Worm (Caenorhabditis elegans) whole organism, L4 larva: ENCODE data around the gene F13H8.3.

Experiments
- F10B5.3 ChIP-seq: sonication (generic microtip); optimal IDR thresholded peaks from 2 replicates; lab custom pipeline; 2016; ENCODE audit warnings: mild to moderate bottlenecking, missing genetic modification characterization, missing compliant biosample characterization
- F49E8.2 ChIP-seq: sonication (generic microtip); optimal IDR thresholded peaks from 2 replicates; lab custom pipeline; 2016; ENCODE audit warnings: missing compliant biosample characterization, mild to moderate bottlenecking, missing genetic modification characterization, borderline replicate concordance
- T20F7.1 ChIP-seq: fragments of 200-800 bp; sonication (Bioruptor generic); optimal IDR thresholded peaks from 2 replicates; lab custom pipeline; 2018; ENCODE audit warnings: mild to moderate bottlenecking, missing genetic modification characterization, missing compliant biosample characterization
- Y48G9A.11 ChIP-seq: fragments of 200-800 bp; sonication (Bioruptor generic); IDR thresholded peaks from 2 replicates; pipeline ENCODE4 v1.3.6; 2022; ENCODE audit warnings: missing genetic modification reagents, missing genetic modification characterization, missing compliant biosample characterization
- Y75B8A.6 ChIP-seq: fragments of 200-800 bp; sonication (Bioruptor generic); IDR thresholded peaks from 2 replicates; pipeline ENCODE4 v1.3.6; 2022; ENCODE audit warnings: missing genetic modification reagents, missing genetic modification characterization, missing compliant biosample characterization
- aly-2 ChIP-seq: sonication (generic microtip); optimal IDR thresholded peaks from 2 replicates; lab custom pipeline; 2018; ENCODE audit warnings: missing biosample characterization, missing genetic modification characterization
- ceh-20 ChIP-seq: fragments of 200-800 bp; sonication (Bioruptor generic); IDR thresholded peaks from 2 replicates; pipeline ENCODE4 v1.3.6; 2022; ENCODE audit warnings: missing genetic modification reagents, missing genetic modification characterization, missing compliant biosample characterization
- ceh-28 ChIP-seq: fragments of 150-350 bp; optimal IDR thresholded peaks from 2 replicates; lab custom pipeline; 2014; ENCODE audit warnings: missing biosample characterization, missing genetic modification reagents, missing genetic modification characterization
- ceh-44 ChIP-seq: fragments of 200-800 bp; sonication (Bioruptor generic); IDR thresholded peaks from 2 replicates; pipeline ENCODE4 v1.3.6; 2022; ENCODE audit warnings: missing genetic modification reagents, missing genetic modification characterization, missing compliant biosample characterization
- cey-2 ChIP-seq: sonication (generic microtip); optimal IDR thresholded peaks from 3 replicates; lab custom pipeline; 2017; ENCODE audit warnings: missing genetic modification characterization, mild to moderate bottlenecking, missing compliant biosample characterization, antibody characterized with exemption, borderline replicate concordance; ENCODE audit not compliant: insufficient read depth
- daf-12 ChIP-seq: fragments of 150-350 bp; optimal IDR thresholded peaks from 2 replicates; lab custom pipeline; 2014; ENCODE audit warnings: missing biosample characterization, missing genetic modification reagents, missing genetic modification characterization
- dmd-6 ChIP-seq: fragments of 200-800 bp; sonication (Bioruptor generic); IDR thresholded peaks from 2 replicates; pipeline ENCODE4 v1.3.6; 2022; ENCODE audit warnings: missing genetic modification reagents, missing genetic modification characterization, missing compliant biosample characterization
- dve-1 ChIP-seq: sonication (generic microtip); optimal IDR thresholded peaks from 2 replicates; lab custom pipeline; 2017; ENCODE audit warnings: antibody characterized with exemption, mild to moderate bottlenecking, missing genetic modification characterization, missing compliant biosample characterization; ENCODE audit not compliant: insufficient read depth
- fkh-10 ChIP-seq: fragments of 150-350 bp; optimal IDR thresholded peaks from 2 replicates; lab custom pipeline; 2014; ENCODE audit warnings: missing biosample characterization, missing genetic modification reagents, missing genetic modification characterization
- fos-1 ChIP-seq: fragments of 150-350 bp; optimal IDR thresholded peaks from 2 replicates; lab custom pipeline; 2014; ENCODE audit warnings: missing biosample characterization, missing genetic modification characterization
- hlh-11 ChIP-seq: fragments of 200-800 bp; sonication (Bioruptor generic); optimal IDR thresholded peaks from 2 replicates; lab custom pipeline; 2018; ENCODE audit warnings: mild to moderate bottlenecking, missing genetic modification characterization, missing compliant biosample characterization
- hlh-30 ChIP-seq: sonication (generic microtip); optimal IDR thresholded peaks from 2 replicates; lab custom pipeline; 2017; ENCODE audit warnings: antibody characterized with exemption, mild to moderate bottlenecking, missing genetic modification characterization, missing compliant biosample characterization; ENCODE audit not compliant: insufficient read depth
- hmg-1.1 ChIP-seq: fragments of 200-800 bp; sonication (Bioruptor generic); IDR thresholded peaks from 2 replicates; pipeline ENCODE4 v1.3.6; 2022; ENCODE audit warnings: missing genetic modification reagents, missing genetic modification characterization, missing compliant biosample characterization
- jun-1 ChIP-seq: fragments of 150-350 bp; optimal IDR thresholded peaks from 2 replicates; lab custom pipeline; 2014; ENCODE audit warnings: missing biosample characterization, missing genetic modification reagents, missing genetic modification characterization
- lin-13 ChIP-seq: fragments of 150-350 bp; optimal IDR thresholded peaks from 2 replicates; lab custom pipeline; 2014; ENCODE audit warnings: missing biosample characterization, missing genetic modification reagents, missing genetic modification characterization
- lin-15B ChIP-seq: fragments of 150-350 bp; sonication (generic microtip); optimal IDR thresholded peaks from 3 replicates; lab custom pipeline; 2014; ENCODE audit warnings: missing biosample characterization, missing genetic modification characterization
- lin-29 ChIP-seq: fragments of 200-800 bp; sonication (Bioruptor generic); IDR thresholded peaks from 2 replicates; pipeline ENCODE4 v1.3.6; 2022; ENCODE audit warnings: missing genetic modification reagents, missing genetic modification characterization, missing compliant biosample characterization
- lir-3 ChIP-seq: sonication (generic microtip); optimal IDR thresholded peaks from 2 replicates; lab custom pipeline; 2016; ENCODE audit warnings: mild to moderate bottlenecking, missing genetic modification characterization, missing compliant biosample characterization
- lsy-2 ChIP-seq, 2 experiments: fragments of 150-350 bp in 1 of 2; sonication (generic microtip) in 1 of 2; optimal IDR thresholded peaks; 2 replicates each; lab custom pipeline; 2014 to 2017; ENCODE audit warnings: missing biosample characterization in 2 of 2, missing genetic modification characterization in 2 of 2
- mdt-29 ChIP-seq: fragments of 200-800 bp; sonication (Bioruptor generic); IDR thresholded peaks from 2 replicates; pipeline ENCODE4 v1.3.6; 2022; ENCODE audit warnings: missing genetic modification reagents, missing genetic modification characterization, missing compliant biosample characterization
- mxl-3 ChIP-seq: fragments of 200-800 bp; sonication (Bioruptor generic); optimal IDR thresholded peaks from 2 replicates; lab custom pipeline; 2018; ENCODE audit warnings: mild to moderate bottlenecking, missing genetic modification characterization, missing compliant biosample characterization
- nhr-11 ChIP-seq: fragments of 150-350 bp; optimal IDR thresholded peaks from 2 replicates; lab custom pipeline; 2014; ENCODE audit warnings: missing biosample characterization, missing genetic modification characterization
- nhr-111 ChIP-seq: fragments of 200-800 bp; sonication (Bioruptor generic); optimal IDR thresholded peaks from 2 replicates; lab custom pipeline; 2018; ENCODE audit warnings: mild to moderate bottlenecking, missing genetic modification characterization, missing compliant biosample characterization
- nhr-237 ChIP-seq: sonication (generic microtip); optimal IDR thresholded peaks from 2 replicates; lab custom pipeline; 2017; ENCODE audit warnings: missing biosample characterization, missing genetic modification characterization
- nhr-28 ChIP-seq: fragments of 150-350 bp; optimal IDR thresholded peaks from 2 replicates; lab custom pipeline; 2014; ENCODE audit warnings: missing biosample characterization, missing genetic modification characterization
- nhr-77 ChIP-seq: fragments of 150-350 bp; optimal IDR thresholded peaks from 2 replicates; lab custom pipeline; 2014; ENCODE audit warnings: missing biosample characterization, missing genetic modification characterization
- pha-4 ChIP-seq, 2 experiments: fragments of 150-350 bp in 1 of 2; fragments of 200-800 bp in 1 of 2; sonication (Bioruptor generic) in 1 of 2; IDR thresholded peaks in 1 of 2; optimal IDR thresholded peaks in 1 of 2; 2 replicates each; pipeline versions ENCODE4 v1.3.6 to Lab custom; 2014 to 2022; ENCODE audit warnings: missing genetic modification characterization in 2 of 2, missing genetic modification reagents in 2 of 2, missing biosample characterization in 1 of 2, missing compliant biosample characterization in 1 of 2
- php-3 ChIP-seq: fragments of 200-800 bp; sonication (Bioruptor generic); IDR thresholded peaks from 2 replicates; pipeline ENCODE4 v1.3.6; 2022; ENCODE audit warnings: missing genetic modification reagents, missing genetic modification characterization, missing compliant biosample characterization
- pqm-1 ChIP-seq: sonication (generic microtip); optimal IDR thresholded peaks from 2 replicates; lab custom pipeline; 2017; ENCODE audit warnings: missing biosample characterization, missing genetic modification characterization
- snpc-1.2 ChIP-seq: fragments of 200-800 bp; sonication (Bioruptor generic); IDR thresholded peaks from 2 replicates; pipeline ENCODE4 v1.3.6; 2022; ENCODE audit warnings: missing genetic modification reagents, missing genetic modification characterization, missing compliant biosample characterization
- tra-1 ChIP-seq: fragments of 200-800 bp; sonication (Bioruptor generic); IDR thresholded peaks from 2 replicates; pipeline ENCODE4 v1.3.6; 2022; ENCODE audit warnings: missing genetic modification reagents, missing genetic modification characterization, missing compliant biosample characterization
- unc-130 ChIP-seq: sonication (generic microtip); optimal IDR thresholded peaks from 2 replicates; lab custom pipeline; 2016; ENCODE audit warnings: missing genetic modification reagents, missing genetic modification characterization, missing compliant biosample characterization
- unc-39 ChIP-seq: sonication (generic microtip); optimal IDR thresholded peaks from 2 replicates; lab custom pipeline; 2017; ENCODE audit warnings: missing biosample characterization, missing genetic modification characterization
- vab-7 ChIP-seq: fragments of 200-800 bp; sonication (Bioruptor generic); IDR thresholded peaks from 2 replicates; pipeline ENCODE4 v1.3.6; 2022; ENCODE audit warnings: missing genetic modification reagents, missing genetic modification characterization, missing compliant biosample characterization
- zag-1 ChIP-seq: fragments of 150-350 bp; optimal IDR thresholded peaks from 2 replicates; lab custom pipeline; 2014; ENCODE audit warnings: missing biosample characterization, missing genetic modification characterization
- zfp-3 ChIP-seq: fragments of 200-800 bp; sonication (Bioruptor generic); conservative IDR thresholded peaks from 2 replicates; pipeline ENCODE4 v1.3.6; 2022; ENCODE audit warnings: missing genetic modification reagents, missing genetic modification characterization, missing compliant biosample characterization
- zip-11 ChIP-seq: fragments of 200-800 bp; sonication (Bioruptor generic); IDR thresholded peaks from 2 replicates; pipeline ENCODE4 v1.3.6; 2022; ENCODE audit warnings: missing genetic modification characterization, missing compliant biosample characterization
- zip-2 ChIP-seq: fragments of 150-350 bp; optimal IDR thresholded peaks from 2 replicates; lab custom pipeline; 2014; ENCODE audit warnings: missing biosample characterization, missing genetic modification characterization
- ztf-7 ChIP-seq: fragments of 150-350 bp; optimal IDR thresholded peaks from 2 replicates; lab custom pipeline; 2014; ENCODE audit warnings: missing biosample characterization, missing genetic modification characterization

The F13H8.3 gene

DNA sequence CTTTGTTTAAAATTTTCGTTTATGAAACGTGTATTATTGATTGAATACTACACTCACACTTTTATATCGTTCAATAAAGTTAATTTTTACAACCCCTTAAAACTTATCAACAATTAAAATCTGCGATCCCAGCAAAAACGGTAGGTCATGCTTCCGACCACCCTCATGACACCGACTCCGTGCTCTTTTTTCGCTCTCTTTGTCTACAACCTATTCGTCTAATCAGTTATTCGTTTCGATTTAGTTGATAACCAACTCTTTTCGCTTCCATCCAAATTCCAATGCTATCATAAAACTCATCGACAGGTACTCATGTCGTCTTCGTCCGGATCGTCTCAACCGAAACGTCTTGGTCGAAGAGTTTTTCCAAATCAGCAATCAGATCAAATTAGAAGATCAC is 19.3 kb downstream of the F13H8.3 start, which contains the start of gene F13H8.1 (continued):
- TF ChIP-seq jun-1 (tag; lab: Kevin White, UChicago) (no peak), nhr-237 (tag; lab: Kevin White, UChicago) (no peak), pqm-1 (tag; lab: Kevin White, UChicago) (peak; percentile 63), zip-11 (GFP tag; lab: Robert Waterston, UW) (no peak), fkh-10 (GFP tag; lab: Kevin White, UChicago) (no peak), nhr-11 (tag; lab: Kevin White, UChicago) (no peak), snpc-1.2 (no peak), unc-39 (tag; lab: Kevin White, UChicago) (no peak), dmd-6 (GFP tag; lab: Robert Waterston, UW) (peak; percentile 33; the same call in 1 of the 2 replicates), lir-3 (tag; lab: Kevin White, UChicago) (no peak), hlh-11 (tag; lab: Kevin White, UChicago) (peak; percentile 58), daf-12 (tag; lab: Kevin White, UChicago) (no peak), F10B5.3 (tag; lab: Kevin White, UChicago) (no peak), vab-7 (GFP tag; lab: Robert Waterston, UW) (no peak), lsy-2 (tag; optimal IDR thresholded peaks at IDR 0.05; lab: Kevin White, UChicago) (no peak), nhr-111 (GFP tag; lab: Kevin White, UChicago) (no peak), lin-15B (tag; lab: Kevin White, UChicago) (no peak), mxl-3 (GFP tag; lab: Kevin White, UChicago) (no peak), aly-2 (tag; lab: Kevin White, UChicago) (no peak), Y48G9A.11 (GFP tag; lab: Robert Waterston, UW) (no peak), nhr-28 (tag; lab: Kevin White, UChicago) (peak; percentile 56), mdt-29 (GFP tag; lab: Robert Waterston, UW) (no peak), nhr-77 (tag; lab: Kevin White, UChicago) (no peak), F49E8.2 (tag; lab: Kevin White, UChicago) (no peak), hlh-30 (tag; lab: Kevin White, UChicago) (peak; percentile 52), lin-13 (GFP tag; lab: Kevin White, UChicago) (no peak), ceh-28 (tag; lab: Kevin White, UChicago) (no peak), dve-1 (tag; lab: Kevin White, UChicago) (peak; percentile 64), fos-1 (no peak), tra-1 (GFP tag; lab: Robert Waterston, UW) (no peak), ztf-7 (tag; lab: Kevin White, UChicago) (no peak), ceh-20 (GFP tag; lab: Robert Waterston, UW) (no peak), ceh-44 (GFP tag; lab: Robert Waterston, UW) (no peak), lin-29 (GFP tag; lab: Robert Waterston, UW) (no peak), pha-4 (GFP tag; IDR thresholded peaks at IDR 0.05; lab: Robert Waterston, UW) (no peak), pha-4 (tag; optimal IDR thresholded peaks at IDR 0.05; lab: Kevin White, UChicago) (no peak), unc-130 (no peak), zfp-3 (GFP tag; lab: Robert Waterston, UW) (no peak), hmg-1.1 (GFP tag; lab: Robert Waterston, UW) (no peak), T20F7.1 (GFP tag; lab: Kevin White, UChicago) (no peak), cey-2 (no peak), zip-2 (tag; lab: Kevin White, UChicago) (no peak), php-3 (peak; percentile 64; the same call in 1 of the 2 replicates), Y75B8A.6 (GFP tag; lab: Robert Waterston, UW) (no peak), zag-1 (tag; lab: Kevin White, UChicago) (no peak)
